Fruit fly (Drosophila melanogaster): ENCODE results near the gene CG8534.

The CG8534 gene

DNA sequence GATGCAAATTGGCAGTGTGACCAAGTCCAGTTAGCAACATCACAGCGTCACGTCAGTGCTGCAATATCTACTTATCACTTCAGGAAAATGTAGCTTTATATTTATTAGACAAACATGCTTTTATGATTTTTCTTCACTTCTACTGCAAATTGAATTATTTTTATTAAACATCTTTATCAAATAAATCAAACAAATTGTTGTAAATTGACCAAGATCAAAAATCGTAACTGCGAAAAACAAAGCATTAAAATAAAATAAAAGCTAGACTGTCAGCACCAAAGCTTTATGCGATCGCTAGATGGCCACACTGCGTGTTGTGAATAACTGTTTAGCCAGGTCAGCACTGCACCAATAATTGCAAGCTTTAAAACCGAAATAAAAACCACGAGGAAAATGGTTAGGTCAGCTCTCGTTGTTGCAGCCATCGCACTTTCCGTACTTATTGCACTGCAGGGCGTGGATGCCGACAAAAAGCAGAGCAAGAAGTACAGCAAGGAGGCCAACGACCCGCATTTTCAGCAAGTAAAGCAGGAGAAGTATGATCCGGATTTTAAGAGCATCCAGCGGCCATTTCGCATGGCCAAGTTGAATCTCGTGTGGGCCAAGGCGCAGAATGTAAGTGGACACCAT, 21.3 kb upstream of the CG8534 start, which contains the start of the genes CG12945 and CG8507 (continued):
- TF ChIP-seq pros (GFP tag; optimal IDR thresholded peaks at IDR 0.05) (no peak), phol (tag; optimal IDR thresholded peaks at IDR 0.05) (peak; percentile 68), HLHmδ (GFP tag; optimal IDR thresholded peaks at IDR 0.05) (no peak), CG11504 (tag; optimal IDR thresholded peaks at IDR 0.05) (no peak), zfh1 (GFP tag; IDR thresholded peaks at IDR 0.05) (no peak), slbo (GFP tag; IDR thresholded peaks at IDR 0.05) (peak; percentile 47; the same call in 1 of the 2 replicates), abd-A (tag; optimal IDR thresholded peaks at IDR 0.05) (no peak), NFAT (GFP tag; IDR thresholded peaks at IDR 0.05) (no peak), bbx (GFP tag; IDR thresholded peaks at IDR 0.05; ENCODE audit: partially characterized antibody) (0 out of 2 replicates have a peak, but pooled peaks have one; percentile 18), tap (tag; optimal IDR thresholded peaks at IDR 0.05) (no peak), CG7786 (GFP tag; optimal IDR thresholded peaks at IDR 0.05) (peak; percentile 38), Sox102F (GFP tag; optimal IDR thresholded peaks at IDR 0.05) (no peak), MBD-R2 (GFP tag; IDR thresholded peaks at IDR 0.05) (peak; percentile 75), CG11695 (GFP tag; IDR thresholded peaks at IDR 0.05) (no peak), sens (GFP tag) (peak; percentile 85), Ravus (GFP tag; IDR thresholded peaks at IDR 0.05) (no peak), CG1602 (GFP tag; optimal IDR thresholded peaks at IDR 0.05) (no peak), CG34224 (GFP tag; IDR thresholded peaks at IDR 0.05; ENCODE audit: partially characterized antibody) (no peak), Sox100B (GFP tag; optimal IDR thresholded peaks at IDR 0.05) (no peak), CG18262 (tag; optimal IDR thresholded peaks at IDR 0.05) (peak; percentile 48), CG4424 (GFP tag; optimal IDR thresholded peaks at IDR 0.05) (no peak), pzg (GFP tag; optimal IDR thresholded peaks at IDR 0.05) (peak; percentile 55), ewg (GFP tag; optimal IDR thresholded peaks at IDR 0.05) (no peak), unc-4 (GFP tag; IDR thresholded peaks at IDR 0.05; ENCODE audit: partially characterized antibody) (0 out of 2 replicates have a peak, but pooled peaks have one; percentile 31), Max (GFP tag; optimal IDR thresholded peaks at IDR 0.05) (peak; percentile 63), dm (GFP tag; optimal IDR thresholded peaks at IDR 0.05) (peak; percentile 34), CG7987 (GFP tag; optimal IDR thresholded peaks at IDR 0.05) (no peak), lab (GFP tag; optimal IDR thresholded peaks at IDR 0.05) (no peak), CG16779 (GFP tag; IDR thresholded peaks at IDR 0.05) (no peak), Jarid2 (GFP tag; optimal IDR thresholded peaks at IDR 0.05) (no peak), CG16815 (GFP tag; optimal IDR thresholded peaks at IDR 0.05) (peak; percentile 11), Atf-2 (GFP tag; optimal IDR thresholded peaks at IDR 0.05) (peak; percentile 53), chm (GFP tag; IDR thresholded peaks at IDR 0.05) (no peak), Atf3 (GFP tag; optimal IDR thresholded peaks at IDR 0.05) (no peak), mirr (GFP tag; optimal IDR thresholded peaks at IDR 0.05) (no peak), Antp (GFP tag; optimal IDR thresholded peaks at IDR 0.05) (peak; percentile 12), HLH54F (GFP tag; optimal IDR thresholded peaks at IDR 0.05) (peak; percentile 33), gfzf (GFP tag; optimal IDR thresholded peaks at IDR 0.05) (peak; percentile 79), CrebB (tag; optimal IDR thresholded peaks at IDR 0.05) (no peak), MTF-1 (GFP tag; optimal IDR thresholded peaks at IDR 0.05; ENCODE audit: borderline replicate concordance) (no peak), CG4404 (GFP tag; IDR thresholded peaks at IDR 0.05) (peak; percentile 37; the same call in 1 of the 2 replicates), CG14441 (GFP tag; IDR thresholded peaks at IDR 0.05) (0 out of 2 replicates have a peak, but pooled peaks have one; percentile 17), trem (tag; optimal IDR thresholded peaks at IDR 0.05) (peak; percentile 34), hth (optimal IDR thresholded peaks at IDR 0.05) (no peak), chif (GFP tag; optimal IDR thresholded peaks at IDR 0.05) (peak in 1 of 2 experiments; percentile 37), ci (GFP tag; IDR thresholded peaks at IDR 0.05) (no peak), CG11398 (GFP tag; optimal IDR thresholded peaks at IDR 0.05) (no peak), pan (optimal IDR thresholded peaks at IDR 0.05) (no peak), pan (GFP tag; optimal IDR thresholded peaks at IDR 0.05 in 1 of 2, IDR thresholded peaks at IDR 0.05 in 1 of 2) (no peak), CG6272 (GFP tag; IDR thresholded peaks at IDR 0.05) (no peak)

Data from whole organism, embryonic.